Worm (Caenorhabditis elegans): ENCODE results near the gene Y55B1AR.4.
A peak's percentile ranks its signal among the peaks of the same experiment; 100 is the strongest.

The Y55B1AR.4 gene

DNA sequence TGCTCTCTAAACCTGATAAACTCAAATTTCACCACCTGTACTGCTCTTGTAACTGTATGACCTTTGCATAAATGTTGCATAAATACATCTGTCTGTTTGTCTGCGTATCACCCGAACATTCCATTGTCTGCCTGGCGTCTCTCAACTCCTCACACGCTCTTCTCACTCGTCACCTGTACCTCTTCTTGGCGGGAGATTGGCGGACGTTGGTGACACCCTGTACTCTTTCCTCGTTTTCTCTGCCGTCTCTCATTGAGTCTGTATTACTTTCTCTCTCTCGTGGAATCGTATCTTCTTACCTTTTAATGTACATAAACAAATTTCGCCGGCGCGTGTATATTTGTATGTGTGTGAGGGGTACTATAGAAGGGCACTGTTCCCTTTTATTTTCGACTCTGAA lies 46.5 kb downstream of the Y55B1AR.4 start (continued):
- no peak for TF ChIP-seq ceh-9 (tag; optimal IDR thresholded peaks at IDR 0.05)
- no peak for TF ChIP-seq mec-3 (tag; optimal IDR thresholded peaks at IDR 0.05; ENCODE audit: borderline replicate concordance)
- TF ChIP-seq pat-9 (tag; optimal IDR thresholded peaks at IDR 0.05) = no peak
- no peak for TF ChIP-seq K02D7.2 (tag; optimal IDR thresholded peaks at IDR 0.05)
- TF ChIP-seq nhr-11 (tag; optimal IDR thresholded peaks at IDR 0.05) = no peak
- no peak for TF ChIP-seq unc-42 (tag; optimal IDR thresholded peaks at IDR 0.05)
- no peak for TF ChIP-seq hlh-8 (tag; optimal IDR thresholded peaks at IDR 0.05)
- no peak for TF ChIP-seq ceh-19 (GFP tag; optimal IDR thresholded peaks at IDR 0.05)
- TF ChIP-seq C08G9.2 (tag; optimal IDR thresholded peaks at IDR 0.05) = no peak
- TF ChIP-seq ceh-45 (GFP tag; IDR thresholded peaks at IDR 0.05) = no peak
- TF ChIP-seq lim-6 (tag; optimal IDR thresholded peaks at IDR 0.05) = no peak
- TF ChIP-seq pax-1 (tag; optimal IDR thresholded peaks at IDR 0.05) = no peak
- TF ChIP-seq che-1 (tag; optimal IDR thresholded peaks at IDR 0.05) = no peak
- no peak for TF ChIP-seq Y22D7AL.16 (tag; optimal IDR thresholded peaks at IDR 0.05)
- TF ChIP-seq unc-3 (GFP tag; conservative IDR thresholded peaks at IDR 0.05) = no peak
- TF ChIP-seq unc-3 (tag; optimal IDR thresholded peaks at IDR 0.05) = no peak
- peak; percentile 38; the same call in 1 of the 2 replicates for TF ChIP-seq sox-2 (GFP tag; IDR thresholded peaks at IDR 0.05)
- TF ChIP-seq pha-4 (tag; optimal IDR thresholded peaks at IDR 0.05) = no peak
- no peak for TF ChIP-seq ttx-3 (tag; optimal IDR thresholded peaks at IDR 0.05)
- peak; percentile 71 for TF ChIP-seq ceh-22 (tag; optimal IDR thresholded peaks at IDR 0.05)
- no peak for TF ChIP-seq pha-2 (tag; optimal IDR thresholded peaks at IDR 0.05)
- no peak for TF ChIP-seq syd-9 (tag; optimal IDR thresholded peaks at IDR 0.05)
- TF ChIP-seq nfya-1 (tag; optimal IDR thresholded peaks at IDR 0.05) = peak; percentile 50
- TF ChIP-seq ama-1 (optimal IDR thresholded peaks at IDR 0.05) = no peak
- TF ChIP-seq T23F11.4 (GFP tag; optimal IDR thresholded peaks at IDR 0.05) = no peak
- no peak for TF ChIP-seq fax-1 (tag; optimal IDR thresholded peaks at IDR 0.05)
- no peak for TF ChIP-seq lin-11 (tag; optimal IDR thresholded peaks at IDR 0.05)
- no peak for TF ChIP-seq eyg-1 (tag; optimal IDR thresholded peaks at IDR 0.05)
- no peak for TF ChIP-seq ceh-24 (tag; optimal IDR thresholded peaks at IDR 0.05)
- TF ChIP-seq odd-2 (tag; optimal IDR thresholded peaks at IDR 0.05) = no peak
- no peak for TF ChIP-seq sdc-2 (tag; optimal IDR thresholded peaks at IDR 0.05)
- TF ChIP-seq unc-86 (tag; optimal IDR thresholded peaks at IDR 0.05) = no peak
- TF ChIP-seq hlh-15 (tag; optimal IDR thresholded peaks at IDR 0.05) = no peak
- no peak for TF ChIP-seq ahr-1 (tag; optimal IDR thresholded peaks at IDR 0.05)
- no peak for TF ChIP-seq dve-1 (tag; optimal IDR thresholded peaks at IDR 0.05)
- no peak for TF ChIP-seq fkh-10 (GFP tag; optimal IDR thresholded peaks at IDR 0.05)
- TF ChIP-seq C38D4.7 (GFP tag; optimal IDR thresholded peaks at IDR 0.05) = no peak
- TF ChIP-seq unc-55 (GFP tag; optimal IDR thresholded peaks at IDR 0.05) = peak; percentile 77
- peak; percentile 21 for TF ChIP-seq ets-4 (tag; optimal IDR thresholded peaks at IDR 0.05)
- no peak for TF ChIP-seq ztf-16 (tag; optimal IDR thresholded peaks at IDR 0.05)
- TF ChIP-seq hlh-30 (tag; optimal IDR thresholded peaks at IDR 0.05; ENCODE audit: insufficient read depth) = peak; percentile 45
- no peak for TF ChIP-seq nhr-232 (tag; optimal IDR thresholded peaks at IDR 0.05)
- no peak for TF ChIP-seq npax-4 (tag; optimal IDR thresholded peaks at IDR 0.05)
- no peak for TF ChIP-seq ceh-30 (tag; optimal IDR thresholded peaks at IDR 0.05)
- TF ChIP-seq madf-2 (tag; optimal IDR thresholded peaks at IDR 0.05) = no peak
- TF ChIP-seq ceh-6 (GFP tag; optimal IDR thresholded peaks at IDR 0.05) = no peak
- TF ChIP-seq ceh-18 (tag; optimal IDR thresholded peaks at IDR 0.05) = no peak
